Worm (Caenorhabditis elegans) whole organism, L4 larva: ENCODE data around the gene T01C1.4.

Experiments used
- ceh-82 ChIP-seq: sonication (generic microtip); optimal IDR thresholded peaks from 2 replicates; lab custom pipeline; 2017; ENCODE audit warnings: missing biosample characterization, missing genetic modification characterization
- dve-1 ChIP-seq: sonication (generic microtip); optimal IDR thresholded peaks from 2 replicates; lab custom pipeline; 2017; ENCODE audit warnings: antibody characterized with exemption, mild to moderate bottlenecking, missing genetic modification characterization, missing compliant biosample characterization; ENCODE audit not compliant: insufficient read depth
- egl-27 ChIP-seq: sonication (generic microtip); optimal IDR thresholded peaks from 3 replicates; lab custom pipeline; 2017; ENCODE audit warnings: missing biosample characterization, missing genetic modification reagents, missing genetic modification characterization
- jun-1 ChIP-seq: fragments of 150-350 bp; optimal IDR thresholded peaks from 2 replicates; lab custom pipeline; 2014; ENCODE audit warnings: missing biosample characterization, missing genetic modification reagents, missing genetic modification characterization
- lin-39 ChIP-seq: fragments of 150-350 bp; optimal IDR thresholded peaks from 2 replicates; lab custom pipeline; 2014; ENCODE audit warnings: missing biosample characterization, missing genetic modification reagents, missing genetic modification characterization
- lsy-2 ChIP-seq, 2 experiments: fragments of 150-350 bp in 1 of 2; sonication (generic microtip) in 1 of 2; optimal IDR thresholded peaks; 2 replicates each; lab custom pipeline; 2014 to 2017; ENCODE audit warnings: missing biosample characterization in 2 of 2, missing genetic modification characterization in 2 of 2
- mep-1 ChIP-seq: fragments of 150-350 bp; sonication (generic microtip); optimal IDR thresholded peaks from 3 replicates; lab custom pipeline; 2014; ENCODE audit warnings: missing biosample characterization, missing genetic modification characterization
- nhr-10 ChIP-seq: fragments of 150-350 bp; optimal IDR thresholded peaks from 2 replicates; lab custom pipeline; 2014; ENCODE audit warnings: missing biosample characterization, missing genetic modification characterization
- nhr-11 ChIP-seq: fragments of 150-350 bp; optimal IDR thresholded peaks from 2 replicates; lab custom pipeline; 2014; ENCODE audit warnings: missing biosample characterization, missing genetic modification characterization
- nhr-111 ChIP-seq: fragments of 200-800 bp; sonication (Bioruptor generic); optimal IDR thresholded peaks from 2 replicates; lab custom pipeline; 2018; ENCODE audit warnings: mild to moderate bottlenecking, missing genetic modification characterization, missing compliant biosample characterization
- nhr-25 ChIP-seq: sonication (generic microtip); optimal IDR thresholded peaks from 2 replicates; lab custom pipeline; 2017; ENCODE audit warnings: missing genetic modification characterization, mild to moderate bottlenecking, missing compliant biosample characterization, antibody characterized with exemption, moderate library complexity, borderline replicate concordance; ENCODE audit not compliant: insufficient read depth
- set-16 ChIP-seq: fragments of 200-800 bp; sonication (Bioruptor generic); IDR thresholded peaks from 2 replicates; pipeline ENCODE4 v1.3.6; 2022; ENCODE audit warnings: missing genetic modification reagents, missing genetic modification characterization, missing compliant biosample characterization
- zag-1 ChIP-seq: fragments of 150-350 bp; optimal IDR thresholded peaks from 2 replicates; lab custom pipeline; 2014; ENCODE audit warnings: missing biosample characterization, missing genetic modification characterization
- ztf-11 ChIP-seq: fragments of 150-350 bp; optimal IDR thresholded peaks from 2 replicates; lab custom pipeline; 2014; ENCODE audit warnings: missing biosample characterization, missing genetic modification characterization

DNA sequence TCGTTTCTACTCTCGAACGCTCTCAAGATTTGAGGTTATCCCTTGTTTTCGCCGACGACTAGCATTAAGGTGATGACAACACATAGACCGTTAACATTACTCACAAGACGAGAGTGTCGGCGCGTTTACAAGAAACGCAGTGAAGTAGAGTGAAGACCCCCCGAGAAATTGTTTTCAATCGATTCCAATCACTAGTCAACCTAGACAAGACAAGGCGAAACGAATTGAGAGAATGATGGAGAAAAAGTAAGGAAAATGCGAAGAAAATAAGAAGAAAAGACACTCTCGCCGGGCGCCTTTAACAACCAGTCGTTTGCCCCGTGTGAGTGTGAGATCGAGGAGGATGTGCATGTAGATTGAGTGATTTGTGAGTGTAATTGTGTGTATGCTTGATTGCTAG is 32.4 kb downstream of the T01C1.4 start:
- TF ChIP-seq egl-27 (tag; lab: Kevin White, UChicago): no peak
- TF ChIP-seq dve-1 (tag; lab: Kevin White, UChicago): peak; percentile 47
- no peak for TF ChIP-seq ztf-11 (tag; lab: Kevin White, UChicago)
- no peak for TF ChIP-seq nhr-25 (tag; lab: Kevin White, UChicago)
- no peak for TF ChIP-seq zag-1 (tag; lab: Kevin White, UChicago)
- no peak for TF ChIP-seq nhr-111
- TF ChIP-seq lsy-2 (tag; optimal IDR thresholded peaks at IDR 0.05; lab: Kevin White, UChicago): peak in 1 of 2 experiments; percentile 40
- TF ChIP-seq nhr-10 (tag; lab: Kevin White, UChicago): no peak
- TF ChIP-seq mep-1 (tag; lab: Kevin White, UChicago): peak; percentile 60
- no peak for TF ChIP-seq ceh-82 (tag; lab: Kevin White, UChicago)
- peak; percentile 47 for TF ChIP-seq nhr-11 (tag; lab: Kevin White, UChicago)
- TF ChIP-seq lin-39 (tag; lab: Kevin White, UChicago): no peak
- no peak for TF ChIP-seq set-16 (GFP tag; lab: Robert Waterston, UW)
- no peak for TF ChIP-seq jun-1 (tag; lab: Kevin White, UChicago)
